Worm (Caenorhabditis elegans) whole organism, L1 larva: ENCODE data around the gene xpc-1.
A peak's percentile ranks its signal among the peaks of the same experiment; 100 is the strongest.

Experiments used
- C04F5.9 ChIP-seq: sonication (generic microtip); optimal IDR thresholded peaks from 2 replicates; lab custom pipeline; 2016; ENCODE audit warnings: missing genetic modification characterization, missing compliant biosample characterization
- F16B12.6 ChIP-seq: fragments of 150-350 bp; optimal IDR thresholded peaks from 2 replicates; lab custom pipeline; 2014; ENCODE audit warnings: missing biosample characterization, missing genetic modification characterization
- alr-1 ChIP-seq: fragments of 200-800 bp; sonication (Bioruptor generic); optimal IDR thresholded peaks from 2 replicates; lab custom pipeline; 2018; ENCODE audit warnings: borderline replicate concordance, mild to moderate bottlenecking, missing genetic modification characterization, missing compliant biosample characterization
- aly-2 ChIP-seq: fragments of 150-350 bp; optimal IDR thresholded peaks from 2 replicates; lab custom pipeline; 2014; ENCODE audit warnings: missing biosample characterization, missing genetic modification characterization
- ceh-8 ChIP-seq: fragments of 200-800 bp; sonication (Bioruptor generic); optimal IDR thresholded peaks from 2 replicates; lab custom pipeline; 2018; ENCODE audit warnings: mild to moderate bottlenecking, missing genetic modification characterization, moderate library complexity, missing compliant biosample characterization
- ceh-82 ChIP-seq, 3 experiments: fragments of 150-350 bp in 1 of 3; sonication (generic microtip) in 2 of 3; optimal IDR thresholded peaks; 2 replicates each; lab custom pipeline; 2014 to 2017; ENCODE audit warnings: missing biosample characterization in 3 of 3, missing genetic modification characterization in 3 of 3
- ces-1 ChIP-seq: fragments of 150-350 bp; optimal IDR thresholded peaks from 2 replicates; lab custom pipeline; 2014; ENCODE audit warnings: missing biosample characterization, missing genetic modification reagents, missing genetic modification characterization
- dsc-1 ChIP-seq: sonication (generic microtip); optimal IDR thresholded peaks from 2 replicates; lab custom pipeline; 2016; ENCODE audit warnings: mild to moderate bottlenecking, missing genetic modification characterization, missing compliant biosample characterization
- efl-1 ChIP-seq, 4 experiments: fragments of 150-350 bp; optimal IDR thresholded peaks in 3 of 4; peaks in 1 of 4; 1 replicate in 1 of 4; 2 replicates in 3 of 4; lab custom pipeline; 2014; ENCODE audit warnings: missing biosample characterization in 2 of 4, missing genetic modification characterization in 2 of 4, missing genetic modification reagents in 2 of 4
- egl-13 ChIP-seq: sonication (generic microtip); optimal IDR thresholded peaks from 2 replicates; lab custom pipeline; 2016; ENCODE audit warnings: missing genotype, missing genetic modification reagents, missing genetic modification characterization, missing compliant biosample characterization
- elt-3 ChIP-seq, 6 experiments: fragments of 150-350 bp in 1 of 6; sonication (generic microtip); optimal IDR thresholded peaks; 2 replicates each; lab custom pipeline; 2017 to 2018; ENCODE audit warnings: missing biosample characterization in 6 of 6, missing genetic modification characterization in 6 of 6, inconsistent platforms in 1 of 6
- jun-1 ChIP-seq: fragments of 150-350 bp; optimal IDR thresholded peaks from 2 replicates; lab custom pipeline; 2014; ENCODE audit warnings: missing biosample characterization, missing genetic modification reagents, missing genetic modification characterization
- lin-13 ChIP-seq: fragments of 150-350 bp; optimal IDR thresholded peaks from 2 replicates; lab custom pipeline; 2014; ENCODE audit warnings: missing biosample characterization, missing genetic modification reagents, missing genetic modification characterization
- lin-14 ChIP-seq: fragments of 200-800 bp; sonication (Bioruptor generic); optimal IDR thresholded peaks from 2 replicates; lab custom pipeline; 2018; ENCODE audit warnings: mild to moderate bottlenecking, missing genetic modification characterization, moderate library complexity, missing compliant biosample characterization
- lin-39 ChIP-seq: fragments of 150-350 bp; optimal IDR thresholded peaks from 2 replicates; lab custom pipeline; 2014; ENCODE audit warnings: missing biosample characterization, missing genetic modification reagents, missing genetic modification characterization
- lir-3 ChIP-seq: sonication (generic microtip); optimal IDR thresholded peaks from 2 replicates; lab custom pipeline; 2016; ENCODE audit warnings: mild to moderate bottlenecking, missing genetic modification characterization, moderate library complexity, missing compliant biosample characterization; ENCODE audit not compliant: poor library complexity
- mdl-1 ChIP-seq, 2 experiments: fragments of 150-350 bp; optimal IDR thresholded peaks; 2 replicates each; lab custom pipeline; 2014 to 2017; ENCODE audit warnings: missing biosample characterization in 2 of 2, missing genetic modification characterization in 2 of 2, inconsistent platforms in 1 of 2
- nhr-11 ChIP-seq: fragments of 150-350 bp; optimal IDR thresholded peaks from 2 replicates; lab custom pipeline; 2014; ENCODE audit warnings: missing biosample characterization, missing genetic modification characterization
- nhr-12 ChIP-seq: sonication (generic microtip); optimal IDR thresholded peaks from 2 replicates; lab custom pipeline; 2017; ENCODE audit warnings: missing biosample characterization, missing genetic modification characterization
- nhr-19 ChIP-seq: fragments of 200-800 bp; sonication (Bioruptor generic); conservative IDR thresholded peaks from 2 replicates; pipeline ENCODE4 v1.3.6; 2022; ENCODE audit warnings: missing genetic modification characterization, missing compliant biosample characterization
- nhr-20 ChIP-seq: sonication (generic microtip); optimal IDR thresholded peaks from 2 replicates; lab custom pipeline; 2016; ENCODE audit warnings: mild to moderate bottlenecking, missing genetic modification characterization, missing compliant biosample characterization
- nhr-237 ChIP-seq: fragments of 150-350 bp; optimal IDR thresholded peaks from 2 replicates; lab custom pipeline; 2014; ENCODE audit warnings: missing biosample characterization, missing genetic modification characterization
- nhr-28 ChIP-seq: fragments of 150-350 bp; optimal IDR thresholded peaks from 2 replicates; lab custom pipeline; 2014; ENCODE audit warnings: missing biosample characterization, missing genetic modification characterization
- nhr-47 ChIP-seq: sonication (generic microtip); optimal IDR thresholded peaks from 2 replicates; lab custom pipeline; 2016; ENCODE audit warnings: mild to moderate bottlenecking, missing genetic modification characterization, moderate library complexity, missing compliant biosample characterization
- nhr-76 ChIP-seq: sonication (generic microtip); optimal IDR thresholded peaks from 2 replicates; lab custom pipeline; 2017; ENCODE audit warnings: missing biosample characterization, missing genetic modification characterization
- nhr-77 ChIP-seq: fragments of 150-350 bp; optimal IDR thresholded peaks from 2 replicates; lab custom pipeline; 2014; ENCODE audit warnings: missing biosample characterization, missing genetic modification characterization
- nhr-84 ChIP-seq: sonication (generic microtip); optimal IDR thresholded peaks from 2 replicates; lab custom pipeline; 2017; ENCODE audit warnings: missing biosample characterization, missing genetic modification characterization
- pag-3 ChIP-seq: sonication (generic microtip); optimal IDR thresholded peaks from 2 replicates; lab custom pipeline; 2017; ENCODE audit warnings: missing genetic modification characterization, mild to moderate bottlenecking, missing compliant biosample characterization, antibody characterized with exemption, borderline replicate concordance; ENCODE audit not compliant: insufficient read depth
- pqm-1 ChIP-seq: sonication (generic microtip); optimal IDR thresholded peaks from 3 replicates; lab custom pipeline; 2017; ENCODE audit warnings: missing biosample characterization, missing genetic modification characterization
- snu-23 ChIP-seq: sonication (generic microtip); optimal IDR thresholded peaks from 2 replicates; lab custom pipeline; 2016; ENCODE audit warnings: missing genetic modification characterization, missing compliant biosample characterization
- unc-130 ChIP-seq: fragments of 150-350 bp; optimal IDR thresholded peaks from 2 replicates; lab custom pipeline; 2017; ENCODE audit warnings: missing biosample characterization, missing genetic modification characterization, inconsistent platforms
- unc-62 ChIP-seq: fragments of 150-350 bp; optimal IDR thresholded peaks from 2 replicates; lab custom pipeline; 2014; ENCODE audit warnings: missing biosample characterization, missing genetic modification reagents, missing genetic modification characterization
- vab-15 ChIP-seq: sonication (generic microtip); optimal IDR thresholded peaks from 2 replicates; lab custom pipeline; 2017; ENCODE audit warnings: missing genotype, mild to moderate bottlenecking, missing genetic modification characterization, missing compliant biosample characterization
- xbp-1 ChIP-seq: sonication (generic microtip); optimal IDR thresholded peaks from 2 replicates; lab custom pipeline; 2016; ENCODE audit warnings: missing genetic modification characterization, missing compliant biosample characterization
- zip-4 ChIP-seq: fragments of 200-800 bp; sonication (Bioruptor generic); optimal IDR thresholded peaks from 2 replicates; lab custom pipeline; 2018; ENCODE audit warnings: mild to moderate bottlenecking, missing genetic modification characterization, moderate library complexity, missing compliant biosample characterization

The xpc-1 gene

ce11 chrIV:1953132-1953629 is 39.7 kb upstream of the xpc-1 start, which contains the start of gene F52C12.2 (continued):
- TF ChIP-seq mdl-1 (tag; optimal IDR thresholded peaks at IDR 0.05; lab: Kevin White, UChicago) (peak in 1 of 2 experiments; percentile 16), ces-1 (GFP tag; lab: Kevin White, UChicago) (no peak), C04F5.9 (tag; lab: Kevin White, UChicago) (peak; percentile 36), unc-62 (no peak), elt-3 (tag; optimal IDR thresholded peaks at IDR 0.05; lab: Kevin White, UChicago) (peak in 1 of 6 experiments; percentile 22), nhr-19 (GFP tag; lab: Robert Waterston, UW) (peak; percentile 61), vab-15 (tag; lab: Kevin White, UChicago) (no peak), zip-4 (GFP tag; lab: Kevin White, UChicago) (peak; percentile 56), lin-14 (no peak), nhr-20 (tag; lab: Kevin White, UChicago) (peak; percentile 76), nhr-12 (tag; lab: Kevin White, UChicago) (no peak), aly-2 (tag; lab: Kevin White, UChicago) (peak; percentile 19)

- TF ChIP-seq pag-3 (tag; lab: Kevin White, UChicago) (no peak), nhr-19 (GFP tag; lab: Robert Waterston, UW) (no peak), ceh-8 (GFP tag; lab: Kevin White, UChicago) (no peak), egl-13 (tag; lab: Kevin White, UChicago) (no peak), lin-39 (tag; lab: Kevin White, UChicago) (no peak)
Measured at ce11 chrIV:1956411-1956810, 36.5 kb upstream of the xpc-1 start, which contains the start of gene F52C12.6. F52C12.6 (plus strand) TSS chrIV:1956711.

ce11 chrIV:1959554-1959953 is 33.3 kb upstream of the xpc-1 start, which contains the start of gene tdpo-1:
tdpo-1 (plus strand) TSS chrIV:1959854.
- TF ChIP-seq nhr-84 (tag; lab: Kevin White, UChicago), result no peak
- TF ChIP-seq elt-3 (tag; optimal IDR thresholded peaks at IDR 0.05; lab: Kevin White, UChicago), result no peak
- no peak for TF ChIP-seq nhr-47 (tag; lab: Kevin White, UChicago)
- TF ChIP-seq dsc-1 (tag; lab: Kevin White, UChicago), result no peak
- no peak for TF ChIP-seq ceh-82 (tag; optimal IDR thresholded peaks at IDR 0.05; lab: Kevin White, UChicago)
- TF ChIP-seq nhr-76, result no peak
- no peak for TF ChIP-seq lin-13 (GFP tag; lab: Kevin White, UChicago)
- TF ChIP-seq nhr-28 (tag; lab: Kevin White, UChicago), result no peak
- TF ChIP-seq F16B12.6 (tag; lab: Kevin White, UChicago), result no peak
- TF ChIP-seq zip-4 (GFP tag; lab: Kevin White, UChicago), result no peak
- TF ChIP-seq unc-130 (tag; lab: Kevin White, UChicago), result no peak
- TF ChIP-seq pqm-1, result no peak
- no peak for TF ChIP-seq xbp-1 (tag; lab: Kevin White, UChicago)
- no peak for TF ChIP-seq mdl-1 (tag; optimal IDR thresholded peaks at IDR 0.05; lab: Kevin White, UChicago)
- no peak for TF ChIP-seq alr-1 (tag; lab: Kevin White, UChicago)
- TF ChIP-seq nhr-237, result no peak
- TF ChIP-seq nhr-77 (tag; lab: Kevin White, UChicago), result no peak
- TF ChIP-seq jun-1, result no peak
- no peak for TF ChIP-seq snu-23 (GFP tag; lab: Kevin White, UChicago)
- TF ChIP-seq nhr-11 (tag; lab: Kevin White, UChicago), result no peak

ce11 chrIV:1963247-1963646 is 29.6 kb upstream of the xpc-1 start, which contains the start of gene ulp-3:
ulp-3 (plus strand) TSS chrIV:1963634.
- TF ChIP-seq egl-13 (tag; lab: Kevin White, UChicago) (no peak), efl-1 (optimal IDR thresholded peaks at IDR 0.05; lab: Kevin White, UChicago) (no peak), efl-1 (GFP tag; optimal IDR thresholded peaks at IDR 0.05 in 1 of 2; lab: Kevin White, UChicago) (peak in 1 of 2 experiments; percentile 65), lir-3 (tag; lab: Kevin White, UChicago) (no peak)
